ENCODE assay signal across 2 fruit fly cellular contexts in genomic region chr2L:18789773-18790385, dm6.
TF ChIP-seq lines count a peak whose summit lies in the region.

No protein-coding gene starts in this region.

- no peak for TF ChIP-seq CTCF in whole organism, embryonic (GFP tag; optimal IDR thresholded peaks at IDR 0.05; lab: Kevin White, UChicago)

TF ChIP-seq in whole organism, embryonic, 481 proteins besides CTCF, POLR2A, EP300 and RAD21 (continues in another document):
- TF ChIP-seq gcm2 (GFP tag; optimal IDR thresholded peaks at IDR 0.05; lab: Kevin White, UChicago), result no peak
- TF ChIP-seq B-H2 (GFP tag; optimal IDR thresholded peaks at IDR 0.05; lab: Kevin White, UChicago), result peak; percentile 3
- no peak for TF ChIP-seq CG30403 (GFP tag; optimal IDR thresholded peaks at IDR 0.05; lab: Kevin White, UChicago)
- no peak for TF ChIP-seq zfh2 (GFP tag; optimal IDR thresholded peaks at IDR 0.05; lab: Kevin White, UChicago)
- no peak for TF ChIP-seq Elba2 (GFP tag; optimal IDR thresholded peaks at IDR 0.05; lab: Kevin White, UChicago)
- TF ChIP-seq Deaf1 (tag; optimal IDR thresholded peaks at IDR 0.05; lab: Kevin White, UChicago), result peak; percentile 13
- no peak for TF ChIP-seq CG1529 (GFP tag; optimal IDR thresholded peaks at IDR 0.05; lab: Kevin White, UChicago)
- no peak for TF ChIP-seq NfI (GFP tag; optimal IDR thresholded peaks at IDR 0.05; lab: Kevin White, UChicago)
- TF ChIP-seq pho (GFP tag; optimal IDR thresholded peaks at IDR 0.05; lab: Kevin White, UChicago), result no peak
- no peak for TF ChIP-seq danr (GFP tag; IDR thresholded peaks at IDR 0.05; lab: Robert Waterston, UW)
- no peak for TF ChIP-seq CG34422 (GFP tag; IDR thresholded peaks at IDR 0.05; lab: Robert Waterston, UW)
- no peak for TF ChIP-seq crc (GFP tag; optimal IDR thresholded peaks at IDR 0.05; lab: Kevin White, UChicago)
- peak; percentile 84 for TF ChIP-seq grn (GFP tag; optimal IDR thresholded peaks at IDR 0.05; lab: Kevin White, UChicago)
- no peak for TF ChIP-seq CG4328 (GFP tag; optimal IDR thresholded peaks at IDR 0.05; lab: Kevin White, UChicago)
- no peak for TF ChIP-seq slou (GFP tag; optimal IDR thresholded peaks at IDR 0.05; lab: Kevin White, UChicago)
- TF ChIP-seq CG7372 (GFP tag; IDR thresholded peaks at IDR 0.05; lab: Robert Waterston, UW), result no peak
- no peak for TF ChIP-seq Dek (tag; optimal IDR thresholded peaks at IDR 0.05; lab: Kevin White, UChicago)
- TF ChIP-seq grau (tag; optimal IDR thresholded peaks at IDR 0.05; lab: Kevin White, UChicago), result no peak
- TF ChIP-seq chm (GFP tag; IDR thresholded peaks at IDR 0.05; lab: Robert Waterston, UW), result no peak
- TF ChIP-seq HmgD (GFP tag; optimal IDR thresholded peaks at IDR 0.05; lab: Kevin White, UChicago), result no peak
- TF ChIP-seq Tbp (GFP tag; optimal IDR thresholded peaks at IDR 0.05; lab: Kevin White, UChicago), result no peak
- no peak for TF ChIP-seq chinmo (GFP tag; IDR thresholded peaks at IDR 0.05; lab: Robert Waterston, UW; ENCODE audit: partially characterized antibody)
- TF ChIP-seq CG11696 (GFP tag; IDR thresholded peaks at IDR 0.05; lab: Robert Waterston, UW), result no peak
- no peak for TF ChIP-seq gsb (GFP tag; IDR thresholded peaks at IDR 0.05; lab: Robert Waterston, UW)
- no peak for TF ChIP-seq CG5180 (GFP tag; optimal IDR thresholded peaks at IDR 0.05; lab: Kevin White, UChicago)
- TF ChIP-seq cg (GFP tag; optimal IDR thresholded peaks at IDR 0.05; lab: Kevin White, UChicago), result no peak
- peak; percentile 29 for TF ChIP-seq CG10543 (GFP tag; optimal IDR thresholded peaks at IDR 0.05; lab: Kevin White, UChicago)
- no peak for TF ChIP-seq Dip2 (GFP tag; IDR thresholded peaks at IDR 0.05; lab: Robert Waterston, UW)
- TF ChIP-seq CG1233 (GFP tag; optimal IDR thresholded peaks at IDR 0.05; lab: Kevin White, UChicago), result no peak
- TF ChIP-seq Dp (GFP tag; optimal IDR thresholded peaks at IDR 0.05; lab: Kevin White, UChicago), result no peak
- peak; percentile 8 for TF ChIP-seq CG2202 (tag; optimal IDR thresholded peaks at IDR 0.05; lab: Kevin White, UChicago)
- TF ChIP-seq CG10654 (GFP tag; optimal IDR thresholded peaks at IDR 0.05; lab: Kevin White, UChicago), result no peak
- no peak for TF ChIP-seq Pdp1 (GFP tag; optimal IDR thresholded peaks at IDR 0.05; lab: Kevin White, UChicago)
- TF ChIP-seq Mes4 (GFP tag; optimal IDR thresholded peaks at IDR 0.05; lab: Kevin White, UChicago), result no peak
- TF ChIP-seq GATAe (GFP tag; conservative IDR thresholded peaks at IDR 0.05; lab: Robert Waterston, UW), result peak; percentile 67
- no peak for TF ChIP-seq CG8924 (tag; optimal IDR thresholded peaks at IDR 0.05; lab: Kevin White, UChicago)
- TF ChIP-seq Drgx (GFP tag; IDR thresholded peaks at IDR 0.05; lab: Robert Waterston, UW), result no peak
- peak; percentile 5 for TF ChIP-seq mirr (GFP tag; optimal IDR thresholded peaks at IDR 0.05; lab: Kevin White, UChicago)
- no peak for TF ChIP-seq CrebB (tag; optimal IDR thresholded peaks at IDR 0.05; lab: Kevin White, UChicago)
- no peak for TF ChIP-seq Rfx (GFP tag; IDR thresholded peaks at IDR 0.05; lab: Robert Waterston, UW)
- peak; percentile 38 for TF ChIP-seq CG18599 (GFP tag; optimal IDR thresholded peaks at IDR 0.05; lab: Kevin White, UChicago)
- TF ChIP-seq CG8944 (GFP tag; optimal IDR thresholded peaks at IDR 0.05; lab: Kevin White, UChicago), result no peak
- no peak for TF ChIP-seq CG17802 (tag; optimal IDR thresholded peaks at IDR 0.05; lab: Kevin White, UChicago)
- TF ChIP-seq E2f1 (GFP tag; IDR thresholded peaks at IDR 0.05; lab: Robert Waterston, UW), result no peak
- peak; percentile 5 for TF ChIP-seq CG13296 (GFP tag; optimal IDR thresholded peaks at IDR 0.05; lab: Kevin White, UChicago)
- peak; percentile 38 for TF ChIP-seq Med (GFP tag; lab: Kevin White, UChicago)
- TF ChIP-seq HHEX (GFP tag; optimal IDR thresholded peaks at IDR 0.05; lab: Kevin White, UChicago), result peak; percentile 2
- no peak for TF ChIP-seq CG4820 (GFP tag; optimal IDR thresholded peaks at IDR 0.05; lab: Kevin White, UChicago)
- no peak for TF ChIP-seq CG1602 (GFP tag; optimal IDR thresholded peaks at IDR 0.05; lab: Kevin White, UChicago)

TF ChIP-seq in whole organism, wandering third instar larva, 38 proteins besides CTCF, POLR2A, EP300 and RAD21:
- TF ChIP-seq CrebA (GFP tag; optimal IDR thresholded peaks at IDR 0.05; lab: Kevin White, UChicago; ENCODE audit: borderline replicate concordance), result no peak
- TF ChIP-seq tai (GFP tag; optimal IDR thresholded peaks at IDR 0.05; lab: Kevin White, UChicago), result no peak
- no peak for TF ChIP-seq Rel (GFP tag; optimal IDR thresholded peaks at IDR 0.05; lab: Kevin White, UChicago)
- TF ChIP-seq Rel (tag; optimal IDR thresholded peaks at IDR 0.05; lab: Kevin White, UChicago), result peak; percentile 13
